Worm (Caenorhabditis elegans) whole organism, young adult: ENCODE measurements around the gene srh-40.

Source experiments
- D2030.7 ChIP-seq: fragments of 200-800 bp; sonication (Bioruptor generic); IDR thresholded peaks from 2 replicates; pipeline ENCODE4 v1.3.6; 2022; ENCODE audit warnings: missing genetic modification reagents, missing genetic modification characterization, missing compliant biosample characterization
- F39B2.1 ChIP-seq: fragments of 200-800 bp; sonication (Bioruptor generic); IDR thresholded peaks from 2 replicates; pipeline ENCODE4 v1.3.6; 2022; ENCODE audit warnings: missing genetic modification reagents, missing genetic modification characterization, missing compliant biosample characterization
- F49E8.2 ChIP-seq: sonication (generic microtip); optimal IDR thresholded peaks from 3 replicates; lab custom pipeline; 2017; ENCODE audit warnings: missing genetic modification characterization, mild to moderate bottlenecking, missing compliant biosample characterization, antibody characterized with exemption, moderate library complexity; ENCODE audit not compliant: insufficient read depth
- F52B5.7 ChIP-seq: sonication (generic microtip); optimal IDR thresholded peaks from 2 replicates; lab custom pipeline; 2016; ENCODE audit warnings: mild to moderate bottlenecking, missing genetic modification characterization, missing compliant biosample characterization
- F57C9.4 ChIP-seq: sonication (generic microtip); optimal IDR thresholded peaks from 2 replicates; lab custom pipeline; 2017; ENCODE audit warnings: mild to moderate bottlenecking, missing genetic modification characterization, missing compliant biosample characterization
- K11D2.4 ChIP-seq: fragments of 200-800 bp; sonication (Bioruptor generic); IDR thresholded peaks from 2 replicates; pipeline ENCODE4 v1.3.6; 2022; ENCODE audit warnings: missing genetic modification reagents, missing genetic modification characterization, missing compliant biosample characterization
- K12H6.12 ChIP-seq: fragments of 200-800 bp; sonication (Bioruptor generic); optimal IDR thresholded peaks from 2 replicates; lab custom pipeline; 2018; ENCODE audit warnings: mild to moderate bottlenecking, missing genetic modification characterization, missing compliant biosample characterization
- T07F8.4 ChIP-seq: sonication (generic microtip); optimal IDR thresholded peaks from 2 replicates; lab custom pipeline; 2016; ENCODE audit warnings: mild to moderate bottlenecking, missing genetic modification characterization, moderate library complexity, missing compliant biosample characterization
- Y53F4B.3 ChIP-seq: fragments of 200-800 bp; sonication (Bioruptor generic); IDR thresholded peaks from 2 replicates; pipeline ENCODE4 v1.3.6; 2022; ENCODE audit warnings: missing genetic modification reagents, missing genetic modification characterization, missing compliant biosample characterization
- Y67H2A.10 ChIP-seq: fragments of 200-800 bp; sonication (Bioruptor generic); conservative IDR thresholded peaks from 2 replicates; pipeline ENCODE4 v1.3.6; 2022; ENCODE audit warnings: missing genetic modification reagents, missing genetic modification characterization, missing compliant biosample characterization
- Y95B8A.8 ChIP-seq: fragments of 200-800 bp; sonication (Bioruptor generic); IDR thresholded peaks from 2 replicates; pipeline ENCODE4 v1.3.6; 2022; ENCODE audit warnings: missing genetic modification reagents, missing genetic modification characterization, missing compliant biosample characterization
- ZK185.1 ChIP-seq: sonication (generic microtip); optimal IDR thresholded peaks from 2 replicates; lab custom pipeline; 2016; ENCODE audit warnings: mild to moderate bottlenecking, missing genetic modification characterization, missing compliant biosample characterization; ENCODE audit not compliant: poor library complexity, severe bottlenecking
- ama-1 ChIP-seq, 3 experiments: fragments of 150-350 bp in 1 of 3; sonication (generic microtip) in 2 of 3; optimal IDR thresholded peaks; 2 replicates each; lab custom pipeline; 2014 to 2018; ENCODE audit warnings: missing biosample characterization in 2 of 3, missing genetic modification characterization in 2 of 3, missing genetic modification reagents in 2 of 3
- athp-1 ChIP-seq: sonication (generic microtip); optimal IDR thresholded peaks from 2 replicates; lab custom pipeline; 2017; ENCODE audit warnings: mild to moderate bottlenecking, missing genetic modification characterization, missing compliant biosample characterization
- attf-6 ChIP-seq: fragments of 200-800 bp; sonication (Bioruptor generic); IDR thresholded peaks from 2 replicates; pipeline ENCODE4 v1.3.6; 2022; ENCODE audit warnings: missing genetic modification reagents, missing genetic modification characterization, missing compliant biosample characterization
- ceh-58 ChIP-seq: fragments of 200-800 bp; sonication (Bioruptor generic); IDR thresholded peaks from 2 replicates; pipeline ENCODE4 v1.3.6; 2022; ENCODE audit warnings: missing genetic modification characterization, missing compliant biosample characterization
- efl-1 ChIP-seq: fragments of 150-350 bp; optimal IDR thresholded peaks from 2 replicates; lab custom pipeline; 2014; ENCODE audit warnings: missing biosample characterization, missing genetic modification reagents, missing genetic modification characterization
- fkh-3 ChIP-seq: sonication (generic microtip); optimal IDR thresholded peaks from 2 replicates; lab custom pipeline; 2016; ENCODE audit warnings: mild to moderate bottlenecking, missing genetic modification characterization, missing compliant biosample characterization
- hmg-20 ChIP-seq: fragments of 200-800 bp; sonication (Bioruptor generic); IDR thresholded peaks from 2 replicates; pipeline ENCODE4 v1.3.6; 2022; ENCODE audit warnings: missing genetic modification reagents, missing genetic modification characterization, missing compliant biosample characterization
- hrde-1 ChIP-seq: sonication (generic microtip); optimal IDR thresholded peaks from 2 replicates; lab custom pipeline; 2016; ENCODE audit warnings: missing genetic modification characterization, mild to moderate bottlenecking, missing compliant biosample characterization, moderate library complexity, missing genotype, missing genetic modification reagents, borderline replicate concordance
- hsf-1 ChIP-seq: fragments of 200-800 bp; sonication (Bioruptor generic); IDR thresholded peaks from 2 replicates; pipeline ENCODE4 v1.3.6; 2022; ENCODE audit warnings: missing genetic modification reagents, missing genetic modification characterization, missing compliant biosample characterization
- lag-1 ChIP-seq: fragments of 200-800 bp; sonication (Bioruptor generic); IDR thresholded peaks from 2 replicates; pipeline ENCODE4 v1.3.6; 2022; ENCODE audit warnings: missing genetic modification reagents, missing genetic modification characterization, missing compliant biosample characterization
- let-526 ChIP-seq: fragments of 200-800 bp; sonication (Bioruptor generic); IDR thresholded peaks from 2 replicates; pipeline ENCODE4 v1.3.6; 2022; ENCODE audit warnings: missing genetic modification reagents, missing genetic modification characterization, missing compliant biosample characterization
- lin-26 ChIP-seq: fragments of 200-800 bp; sonication (Bioruptor generic); IDR thresholded peaks from 2 replicates; pipeline ENCODE4 v1.3.6; 2022; ENCODE audit warnings: missing genetic modification reagents, missing genetic modification characterization, missing compliant biosample characterization
- lin-35 ChIP-seq, 3 experiments: fragments of 150-350 bp in 2 of 3; sonication (generic microtip) in 1 of 3; optimal IDR thresholded peaks; 2 replicates each; lab custom pipeline; 2014 to 2018; ENCODE audit warnings: missing biosample characterization in 3 of 3, missing genetic modification characterization in 3 of 3, missing genetic modification reagents in 3 of 3
- lin-40 ChIP-seq: sonication (generic microtip); optimal IDR thresholded peaks from 2 replicates; lab custom pipeline; 2016; ENCODE audit warnings: missing genetic modification characterization, mild to moderate bottlenecking, missing compliant biosample characterization, missing genotype, missing genetic modification reagents
- lin-54 ChIP-seq: fragments of 200-800 bp; sonication (Bioruptor generic); optimal IDR thresholded peaks from 2 replicates; lab custom pipeline; 2018; ENCODE audit warnings: mild to moderate bottlenecking, missing genetic modification characterization, missing compliant biosample characterization
- madf-6 ChIP-seq: fragments of 200-800 bp; sonication (Bioruptor generic); IDR thresholded peaks from 2 replicates; pipeline ENCODE4 v1.3.6; 2022; ENCODE audit warnings: missing genetic modification reagents, missing genetic modification characterization, missing compliant biosample characterization
- nhr-80 ChIP-seq: sonication (generic microtip); optimal IDR thresholded peaks from 2 replicates; lab custom pipeline; 2016; ENCODE audit warnings: missing genetic modification characterization, missing compliant biosample characterization
- nhr-90 ChIP-seq: sonication (generic microtip); optimal IDR thresholded peaks from 2 replicates; lab custom pipeline; 2016; ENCODE audit warnings: missing genotype, mild to moderate bottlenecking, missing genetic modification characterization, missing compliant biosample characterization
- pha-4 ChIP-seq: fragments of 150-350 bp; sonication (generic microtip); optimal IDR thresholded peaks from 2 replicates; lab custom pipeline; 2014; ENCODE audit warnings: missing biosample characterization, missing genetic modification reagents, missing genetic modification characterization
- rcor-1 ChIP-seq: fragments of 200-800 bp; sonication (Bioruptor generic); IDR thresholded peaks from 2 replicates; pipeline ENCODE4 v1.3.6; 2022; ENCODE audit warnings: missing genetic modification reagents, missing genetic modification characterization, missing compliant biosample characterization
- rec-8 ChIP-seq, 2 experiments: sonication (generic microtip); optimal IDR thresholded peaks; 2 replicates each; lab custom pipeline; 2016; ENCODE audit warnings: mild to moderate bottlenecking in 2 of 2, missing genetic modification characterization in 2 of 2, missing genetic modification reagents in 2 of 2, missing genotype in 2 of 2, missing biosample characterization in 1 of 2, missing compliant biosample characterization in 1 of 2, moderate library complexity in 1 of 2
- rpc-1 ChIP-seq, 2 experiments: fragments of 150-350 bp in 1 of 2; sonication (generic microtip) in 1 of 2; optimal IDR thresholded peaks; 2 replicates each; lab custom pipeline; 2014 to 2018; ENCODE audit warnings: missing biosample characterization in 1 of 2, missing genetic modification characterization in 1 of 2, missing genetic modification reagents in 1 of 2, missing genotype in 1 of 2
- sea-2 ChIP-seq: fragments of 200-800 bp; sonication (Bioruptor generic); IDR thresholded peaks from 2 replicates; pipeline ENCODE4 v1.3.6; 2022; ENCODE audit warnings: missing genetic modification characterization, missing compliant biosample characterization
- snpc-4 ChIP-seq, 5 experiments: fragments of 150-350 bp in 1 of 5; sonication (generic microtip) in 4 of 5; optimal IDR thresholded peaks; 2 replicates each; lab custom pipeline; 2014 to 2018; ENCODE audit warnings: missing genetic modification characterization in 5 of 5, missing biosample characterization in 3 of 5, antibody characterized with exemption in 2 of 5, mild to moderate bottlenecking in 2 of 5, missing compliant biosample characterization in 2 of 5, missing genotype in 2 of 5, moderate library complexity in 2 of 5, missing genetic modification reagents in 1 of 5
- sptf-2 ChIP-seq: fragments of 200-800 bp; sonication (Bioruptor generic); optimal IDR thresholded peaks from 2 replicates; lab custom pipeline; 2018; ENCODE audit warnings: mild to moderate bottlenecking, missing genetic modification characterization, missing compliant biosample characterization
- xnd-1 ChIP-seq: sonication (generic microtip); optimal IDR thresholded peaks from 2 replicates; lab custom pipeline; 2016; ENCODE audit warnings: missing genotype, missing genetic modification reagents, missing genetic modification characterization, missing compliant biosample characterization
- zfh-2 ChIP-seq: fragments of 200-800 bp; sonication (Bioruptor generic); conservative IDR thresholded peaks from 2 replicates; pipeline ENCODE4 v1.3.6; 2022; ENCODE audit warnings: missing genetic modification reagents, missing genetic modification characterization, missing compliant biosample characterization
- ztf-22 ChIP-seq: fragments of 200-800 bp; sonication (Bioruptor generic); optimal IDR thresholded peaks from 2 replicates; lab custom pipeline; 2018; ENCODE audit warnings: mild to moderate bottlenecking, missing genetic modification characterization, moderate library complexity, missing compliant biosample characterization
- ztf-3 ChIP-seq: fragments of 200-800 bp; sonication (Bioruptor generic); optimal IDR thresholded peaks from 2 replicates; lab custom pipeline; 2018; ENCODE audit warnings: mild to moderate bottlenecking, missing genetic modification characterization, missing compliant biosample characterization

srh-40 gene

ce11 chrIII:6606641-6607040 is 4.0 kb upstream of the srh-40 start:
- TF ChIP-seq athp-1 (tag; lab: Kevin White, UChicago) = no peak

- TF ChIP-seq zfh-2 (GFP tag; lab: Robert Waterston, UW) (0 out of 2 replicates have a peak, but pooled peaks have one; percentile 6), hmg-20 (no peak), madf-6 (GFP tag; lab: Robert Waterston, UW) (0 out of 2 replicates have a peak, but pooled peaks have one; percentile 10)
These were observed 3.6 kb upstream of the srh-40 start for ce11 chrIII:6607067-6607466.

- TF ChIP-seq hrde-1 (tag; lab: Kevin White, UChicago) (no peak), lin-26 (GFP tag; lab: Robert Waterston, UW) (peak; percentile 56; the same call in 1 of the 2 replicates)
These were observed 3.0 kb upstream of the srh-40 start for ce11 chrIII:6607646-6608045.

- TF ChIP-seq rcor-1 (no peak), ceh-58 (GFP tag; lab: Robert Waterston, UW) (no peak), F52B5.7 (tag; lab: Kevin White, UChicago) (no peak), Y53F4B.3 (GFP tag; lab: Robert Waterston, UW) (no peak), K11D2.4 (GFP tag; lab: Robert Waterston, UW) (no peak), K12H6.12 (no peak), nhr-80 (tag; lab: Kevin White, UChicago) (peak; percentile 38), ztf-3 (GFP tag; lab: Kevin White, UChicago) (no peak), sea-2 (GFP tag; lab: Robert Waterston, UW) (no peak), F49E8.2 (tag; lab: Kevin White, UChicago) (peak; percentile 56), rpc-1 (optimal IDR thresholded peaks at IDR 0.05; lab: Kevin White, UChicago) (no peak), rpc-1 (tag; optimal IDR thresholded peaks at IDR 0.05; lab: Kevin White, UChicago) (no peak), ZK185.1 (tag; lab: Kevin White, UChicago) (peak; percentile 57), let-526 (GFP tag; lab: Robert Waterston, UW) (no peak), lag-1 (GFP tag; lab: Robert Waterston, UW) (no peak), ama-1 (optimal IDR thresholded peaks at IDR 0.05; lab: Kevin White, UChicago) (no peak), ama-1 (GFP tag; optimal IDR thresholded peaks at IDR 0.05; lab: Kevin White, UChicago) (no peak), snpc-4 (GFP tag; optimal IDR thresholded peaks at IDR 0.05; lab: Kevin White, UChicago) (no peak), snpc-4 (tag; optimal IDR thresholded peaks at IDR 0.05; lab: Kevin White, UChicago) (no peak), efl-1 (peak; percentile 92), T07F8.4 (tag; lab: Kevin White, UChicago) (no peak), nhr-90 (tag; lab: Kevin White, UChicago) (no peak), attf-6 (GFP tag; lab: Robert Waterston, UW) (no peak), hrde-1 (tag; lab: Kevin White, UChicago) (no peak), F39B2.1 (GFP tag; lab: Robert Waterston, UW) (no peak), F57C9.4 (tag; lab: Kevin White, UChicago) (no peak), pha-4 (no peak), fkh-3 (tag; lab: Kevin White, UChicago) (no peak), D2030.7 (GFP tag; lab: Robert Waterston, UW) (peak; percentile 43; the same call in 1 of the 2 replicates), Y67H2A.10 (GFP tag; lab: Robert Waterston, UW) (no peak), xnd-1 (tag; lab: Kevin White, UChicago) (peak; percentile 16), lin-54 (GFP tag; lab: Kevin White, UChicago) (peak; percentile 98), Y95B8A.8 (GFP tag; lab: Robert Waterston, UW) (no peak), sptf-2 (GFP tag; lab: Kevin White, UChicago) (no peak), lin-40 (peak; percentile 37), lin-35 (GFP tag; optimal IDR thresholded peaks at IDR 0.05; lab: Kevin White, UChicago) (peak; percentile 22 to 89 (median 40)), ztf-22 (GFP tag; lab: Kevin White, UChicago) (no peak), hsf-1 (GFP tag; lab: Robert Waterston, UW) (no peak), rec-8 (tag; optimal IDR thresholded peaks at IDR 0.05; lab: Kevin White, UChicago) (no peak)
These were observed 2.4 kb upstream of the srh-40 start, which contains the start of the genes mdh-2 and F20H11.4 for ce11 chrIII:6608101-6608672. TSS of gene mdh-2 (minus strand) at chrIII:6608106. TSS of gene F20H11.4 (plus strand) at chrIII:6608622.
